Fruit fly (Drosophila melanogaster) whole organism, embryonic: Measurements from ENCODE around the gene CG13026.

Experiments used
- CG11504 ChIP-seq: fragments of 200-800 bp; sonication (Bioruptor generic); optimal IDR thresholded peaks from 3 replicates; lab custom pipeline; 2019; ENCODE audit warnings: missing biosample characterization, mild to moderate bottlenecking, missing genetic modification characterization, moderate library complexity
- CG1602 ChIP-seq: fragments of 200-800 bp; sonication (Bioruptor generic); optimal IDR thresholded peaks from 3 replicates; lab custom pipeline; 2016; ENCODE audit warnings: missing biosample characterization, missing genetic modification characterization
- CG4360 ChIP-seq: fragments of 200-800 bp; sonication (Bioruptor generic); IDR thresholded peaks from 2 replicates; pipeline ENCODE4 v1.3.6; 2022; ENCODE audit warnings: missing biosample characterization, missing genetic modification characterization
- Dfd ChIP-seq, 2 experiments: fragments of >200 bp; optimal IDR thresholded peaks; 2 replicates each; lab custom pipeline; 2017; ENCODE audit warnings: missing biosample characterization in 2 of 2, missing genetic modification characterization in 2 of 2
- ERR ChIP-seq: fragments of 200-800 bp; sonication (Bioruptor generic); optimal IDR thresholded peaks from 2 replicates; lab custom pipeline; 2016; ENCODE audit warnings: missing biosample characterization, missing genetic modification characterization
- Neu2 ChIP-seq: fragments of 200-800 bp; sonication (Bioruptor generic); optimal IDR thresholded peaks from 3 replicates; lab custom pipeline; 2016; ENCODE audit warnings: missing biosample characterization, missing genetic modification characterization, borderline replicate concordance
- al ChIP-seq: fragments of 200-800 bp; sonication (Bioruptor generic); IDR thresholded peaks from 2 replicates; pipeline ENCODE4 v1.3.6; 2022; ENCODE audit warnings: missing biosample characterization, missing genetic modification characterization
- dm ChIP-seq: fragments of 200-800 bp; sonication (Bioruptor generic); optimal IDR thresholded peaks from 3 replicates; lab custom pipeline; 2016; ENCODE audit warnings: missing biosample characterization, missing genetic modification characterization
- gem ChIP-seq: fragments of 200-800 bp; sonication (Bioruptor generic); optimal IDR thresholded peaks from 2 replicates; lab custom pipeline; 2019; ENCODE audit warnings: missing biosample characterization, mild to moderate bottlenecking, missing genetic modification characterization, moderate library complexity

CG13026 gene

DNA sequence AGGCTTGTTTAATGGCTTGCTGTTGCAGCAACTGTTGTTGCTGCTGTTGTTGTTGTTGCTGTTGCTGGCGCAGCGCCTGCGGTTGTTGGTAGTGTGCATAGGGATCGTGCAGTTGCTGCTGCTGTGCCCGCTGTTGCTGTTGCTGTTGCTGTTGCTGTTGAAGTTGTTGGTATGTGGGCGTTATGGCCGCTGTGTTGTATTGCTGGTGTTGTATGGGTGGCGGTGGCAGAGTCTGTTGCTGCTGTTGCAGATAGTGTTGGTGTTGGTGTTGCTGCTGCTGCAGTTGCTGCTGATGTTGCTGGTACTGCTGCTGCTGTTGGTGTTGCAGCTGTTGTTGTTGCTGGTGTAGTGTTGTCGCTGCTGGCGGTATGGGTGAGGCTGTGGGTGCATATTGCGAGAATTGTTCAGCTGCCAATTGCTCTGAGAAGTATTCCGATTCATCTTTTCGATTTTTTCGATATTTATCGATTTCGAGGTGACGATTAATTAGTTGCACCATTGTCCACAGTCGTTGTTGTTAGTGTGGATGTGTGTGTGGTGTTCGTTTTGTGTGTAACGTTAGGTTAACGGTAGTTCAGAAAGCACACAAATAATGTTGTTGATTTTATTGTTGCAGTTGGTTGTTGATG lies 46.4 kb downstream of the CG13026 start:
- TF ChIP-seq dm (GFP tag; lab: Kevin White, UChicago) (no peak), ERR (GFP tag; lab: Kevin White, UChicago) (no peak), gem (no peak), Dfd (GFP tag; optimal IDR thresholded peaks at IDR 0.05; lab: Kevin White, UChicago) (peak in 1 of 2 experiments; percentile 79), CG4360 (GFP tag; lab: Robert Waterston, UW) (peak; percentile 32; the same call in 1 of the 2 replicates), CG11504 (tag; lab: Kevin White, UChicago) (peak; percentile 58), al (no peak), Neu2 (GFP tag; lab: Kevin White, UChicago) (peak; percentile 88), CG1602 (no peak)
